Worm (Caenorhabditis elegans): ENCODE data around the gene F19G12.1.

DNA sequence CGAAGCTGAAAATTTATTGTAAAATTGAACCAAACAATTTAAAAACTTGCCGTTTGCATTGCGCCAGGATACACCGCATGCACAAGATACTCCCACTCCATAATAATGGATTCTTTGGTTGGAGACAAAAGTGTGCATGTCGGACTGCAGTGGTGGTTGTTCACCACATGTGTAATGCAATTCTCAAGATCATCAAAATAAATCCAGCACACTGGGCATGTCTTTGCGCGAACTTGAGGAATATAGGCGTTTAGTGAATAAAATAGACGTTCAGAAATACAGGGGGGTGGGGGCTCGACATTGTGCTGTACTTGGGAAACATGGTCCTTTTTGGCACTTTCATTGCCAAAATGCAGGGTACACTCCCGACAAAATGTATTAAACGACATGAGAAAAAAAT, 4.4 kb upstream of the F19G12.1 start, which contains the start of gene F19G12.11:
- no peak for TF ChIP-seq nhr-11 (tag; optimal IDR thresholded peaks at IDR 0.05)
- no peak for TF ChIP-seq mab-5 (tag; optimal IDR thresholded peaks at IDR 0.05)
- TF ChIP-seq dmd-4 (tag; optimal IDR thresholded peaks at IDR 0.05), result no peak
- TF ChIP-seq lin-39 (tag; optimal IDR thresholded peaks at IDR 0.05), result no peak
- TF ChIP-seq F13H6.1 (tag; optimal IDR thresholded peaks at IDR 0.05), result no peak
- TF ChIP-seq lin-11 (tag; optimal IDR thresholded peaks at IDR 0.05), result no peak
- TF ChIP-seq sma-9 (GFP tag; optimal IDR thresholded peaks at IDR 0.05), result no peak
- no peak for TF ChIP-seq sma-9 (tag; optimal IDR thresholded peaks at IDR 0.05)
- no peak for TF ChIP-seq ZK546.5 (tag; optimal IDR thresholded peaks at IDR 0.05)
- TF ChIP-seq ama-1 (optimal IDR thresholded peaks at IDR 0.05), result no peak
- no peak for TF ChIP-seq snpc-4 (tag; optimal IDR thresholded peaks at IDR 0.05)
